Worm (Caenorhabditis elegans) whole organism, early embryonic: ENCODE measurements around the gene C36C9.5.

Source experiments
- B0310.2 ChIP-seq: sonication (generic microtip); optimal IDR thresholded peaks from 2 replicates; lab custom pipeline; 2016; ENCODE audit warnings: mild to moderate bottlenecking, missing genetic modification characterization, missing compliant biosample characterization
- F13C5.2 ChIP-seq: sonication (generic microtip); optimal IDR thresholded peaks from 2 replicates; lab custom pipeline; 2017; ENCODE audit warnings: mild to moderate bottlenecking, missing genetic modification characterization, inconsistent platforms, missing compliant biosample characterization
- ama-1 ChIP-seq: fragments of 150-350 bp; optimal IDR thresholded peaks from 2 replicates; lab custom pipeline; 2014
- ceh-13 ChIP-seq: fragments of 200-800 bp; sonication (Bioruptor generic); optimal IDR thresholded peaks from 2 replicates; lab custom pipeline; 2018; ENCODE audit warnings: mild to moderate bottlenecking, missing genetic modification characterization, missing compliant biosample characterization
- ceh-36 ChIP-seq: sonication (generic microtip); optimal IDR thresholded peaks from 2 replicates; lab custom pipeline; 2016; ENCODE audit warnings: missing genetic modification characterization, inconsistent platforms, missing compliant biosample characterization
- hmbx-1 ChIP-seq: sonication (generic microtip); optimal IDR thresholded peaks from 2 replicates; lab custom pipeline; 2016; ENCODE audit warnings: mild to moderate bottlenecking, missing genetic modification characterization, missing compliant biosample characterization
- hmg-4 ChIP-seq: fragments of 200-800 bp; sonication (Bioruptor generic); optimal IDR thresholded peaks from 2 replicates; lab custom pipeline; 2018; ENCODE audit warnings: mild to moderate bottlenecking, missing genetic modification characterization, missing compliant biosample characterization
- hnd-1 ChIP-seq: sonication (generic microtip); optimal IDR thresholded peaks from 2 replicates; lab custom pipeline; 2016; ENCODE audit warnings: missing genetic modification characterization, missing compliant biosample characterization
- pes-1 ChIP-seq: fragments of 200-800 bp; sonication (Bioruptor generic); IDR thresholded peaks from 2 replicates; pipeline ENCODE4 v1.3.6; 2022; ENCODE audit warnings: missing genetic modification reagents, missing genetic modification characterization, missing compliant biosample characterization
- sea-1 ChIP-seq: fragments of 200-800 bp; sonication (Bioruptor generic); conservative IDR thresholded peaks from 2 replicates; pipeline ENCODE4 v1.3.6; 2022; ENCODE audit warnings: missing genetic modification characterization, missing compliant biosample characterization
- tbx-37 ChIP-seq: fragments of 200-800 bp; sonication (Bioruptor generic); conservative IDR thresholded peaks from 2 replicates; pipeline ENCODE4 v1.3.6; 2022; ENCODE audit warnings: missing genetic modification reagents, missing genetic modification characterization, missing compliant biosample characterization
- tra-4 ChIP-seq: sonication (generic microtip); optimal IDR thresholded peaks from 2 replicates; lab custom pipeline; 2017; ENCODE audit warnings: missing genetic modification characterization, missing compliant biosample characterization

DNA sequence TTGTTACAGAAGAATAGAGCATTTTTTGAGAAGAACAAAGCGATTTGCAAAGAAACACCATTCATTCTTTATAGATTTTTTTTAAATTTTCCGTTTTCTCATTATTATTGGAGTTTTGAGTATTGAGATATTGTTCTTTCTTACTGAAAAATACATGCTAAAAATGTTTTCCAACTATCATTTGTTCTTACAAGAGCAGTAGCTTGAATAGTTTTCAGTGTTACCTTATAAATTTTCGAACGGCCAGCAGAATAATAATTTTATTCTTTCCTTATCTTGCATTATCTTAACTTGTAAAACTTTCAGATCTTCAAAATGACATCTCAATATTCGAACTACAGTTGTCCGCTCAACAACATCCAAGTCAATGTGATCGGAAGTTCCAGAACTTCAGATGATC, 48.5 kb downstream of the C36C9.5 start, which contains the start of gene tbx-32:
- TF ChIP-seq ceh-36 (tag; lab: Kevin White, UChicago) (no peak), hmg-4 (GFP tag; lab: Kevin White, UChicago) (no peak), tbx-37 (no peak), F13C5.2 (tag; lab: Kevin White, UChicago) (no peak), hnd-1 (no peak), ama-1 (lab: Kevin White, UChicago) (no peak), B0310.2 (no peak), sea-1 (GFP tag; lab: Robert Waterston, UW) (no peak), ceh-13 (GFP tag; lab: Kevin White, UChicago) (no peak), tra-4 (tag; lab: Kevin White, UChicago) (no peak), pes-1 (no peak), hmbx-1 (tag; lab: Kevin White, UChicago) (no peak)
